Worm (Caenorhabditis elegans) whole organism, L1 larva: Measurements from ENCODE around the gene ZK380.2.

ENCODE experiments used
- fkh-10 ChIP-seq: sonication (generic microtip); optimal IDR thresholded peaks from 2 replicates; lab custom pipeline; 2017; ENCODE audit warnings: missing biosample characterization, missing genetic modification reagents, missing genetic modification characterization
- lin-35 ChIP-seq, 2 experiments: fragments of 150-350 bp; optimal IDR thresholded peaks; 2 replicates each; lab custom pipeline; 2014; ENCODE audit warnings: missing biosample characterization in 2 of 2, missing genetic modification characterization in 2 of 2, missing genetic modification reagents in 2 of 2
- lir-3 ChIP-seq: sonication (generic microtip); optimal IDR thresholded peaks from 2 replicates; lab custom pipeline; 2016; ENCODE audit warnings: mild to moderate bottlenecking, missing genetic modification characterization, moderate library complexity, missing compliant biosample characterization; ENCODE audit not compliant: poor library complexity
- nhr-71 ChIP-seq: sonication (generic microtip); optimal IDR thresholded peaks from 2 replicates; lab custom pipeline; 2016; ENCODE audit warnings: mild to moderate bottlenecking, missing genetic modification characterization, moderate library complexity, missing compliant biosample characterization
- pqm-1 ChIP-seq: sonication (generic microtip); optimal IDR thresholded peaks from 3 replicates; lab custom pipeline; 2017; ENCODE audit warnings: missing biosample characterization, missing genetic modification characterization

DNA sequence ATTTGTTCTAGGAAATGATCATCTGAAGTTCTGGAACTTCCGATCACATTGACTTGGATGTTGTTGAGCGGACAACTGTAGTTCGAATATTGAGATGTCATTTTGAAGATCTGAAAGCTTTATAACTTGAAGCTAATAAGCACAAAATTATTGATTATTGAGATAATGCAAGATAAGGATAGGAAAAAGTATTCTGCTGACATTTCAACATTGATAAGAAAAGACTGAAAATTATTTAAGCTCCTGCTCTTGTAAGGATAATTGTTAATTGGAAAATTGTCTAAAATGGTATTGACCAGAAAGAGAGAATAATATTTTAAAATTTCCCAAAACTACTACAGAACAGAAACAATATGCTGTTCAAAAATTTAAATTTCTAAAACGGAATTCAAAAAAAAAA is 42.8 kb downstream of the ZK380.2 start, which contains the start of gene tbx-31:
- TF ChIP-seq fkh-10 (GFP tag; lab: Kevin White, UChicago) (no peak), nhr-71 (tag; lab: Kevin White, UChicago) (no peak), lin-35 (GFP tag; optimal IDR thresholded peaks at IDR 0.05; lab: Kevin White, UChicago) (no peak), pqm-1 (tag; lab: Kevin White, UChicago) (no peak), lir-3 (tag; lab: Kevin White, UChicago) (no peak)
